Worm (Caenorhabditis elegans) whole organism, L1 larva: Measurements from ENCODE around the gene set-9.

Source experiments
- ceh-63 ChIP-seq: fragments of 200-800 bp; sonication (Bioruptor generic); optimal IDR thresholded peaks from 2 replicates; lab custom pipeline; 2018; ENCODE audit warnings: mild to moderate bottlenecking, missing genetic modification characterization, missing compliant biosample characterization
- ceh-82 ChIP-seq, 3 experiments: fragments of 150-350 bp in 1 of 3; sonication (generic microtip) in 2 of 3; optimal IDR thresholded peaks; 2 replicates each; lab custom pipeline; 2014 to 2017; ENCODE audit warnings: missing biosample characterization in 3 of 3, missing genetic modification characterization in 3 of 3
- elt-3 ChIP-seq, 6 experiments: fragments of 150-350 bp in 1 of 6; sonication (generic microtip); optimal IDR thresholded peaks; 2 replicates each; lab custom pipeline; 2017 to 2018; ENCODE audit warnings: missing biosample characterization in 6 of 6, missing genetic modification characterization in 6 of 6, inconsistent platforms in 1 of 6
- fkh-10 ChIP-seq: sonication (generic microtip); optimal IDR thresholded peaks from 2 replicates; lab custom pipeline; 2017; ENCODE audit warnings: missing biosample characterization, missing genetic modification reagents, missing genetic modification characterization
- lin-35 ChIP-seq, 2 experiments: fragments of 150-350 bp; optimal IDR thresholded peaks; 2 replicates each; lab custom pipeline; 2014; ENCODE audit warnings: missing biosample characterization in 2 of 2, missing genetic modification characterization in 2 of 2, missing genetic modification reagents in 2 of 2
- mdl-1 ChIP-seq, 2 experiments: fragments of 150-350 bp; optimal IDR thresholded peaks; 2 replicates each; lab custom pipeline; 2014 to 2017; ENCODE audit warnings: missing biosample characterization in 2 of 2, missing genetic modification characterization in 2 of 2, inconsistent platforms in 1 of 2
- nhr-77 ChIP-seq: fragments of 150-350 bp; optimal IDR thresholded peaks from 2 replicates; lab custom pipeline; 2014; ENCODE audit warnings: missing biosample characterization, missing genetic modification characterization
- rnt-1 ChIP-seq: sonication (generic microtip); optimal IDR thresholded peaks from 2 replicates; lab custom pipeline; 2016; ENCODE audit warnings: mild to moderate bottlenecking, missing genetic modification characterization, moderate library complexity, missing compliant biosample characterization
- tbx-2 ChIP-seq: sonication (generic microtip); optimal IDR thresholded peaks from 2 replicates; lab custom pipeline; 2016; ENCODE audit warnings: missing genetic modification characterization, missing compliant biosample characterization
- unc-130 ChIP-seq: fragments of 150-350 bp; optimal IDR thresholded peaks from 2 replicates; lab custom pipeline; 2017; ENCODE audit warnings: missing biosample characterization, missing genetic modification characterization, inconsistent platforms
- ztf-11 ChIP-seq, 2 experiments: sonication (generic microtip); optimal IDR thresholded peaks; 2 replicates each; lab custom pipeline; 2016 to 2017; ENCODE audit warnings: missing genetic modification characterization in 2 of 2, missing biosample characterization in 1 of 2, missing compliant biosample characterization in 1 of 2

- TF ChIP-seq mdl-1 (tag; optimal IDR thresholded peaks at IDR 0.05; lab: Kevin White, UChicago) (no peak), elt-3 (tag; optimal IDR thresholded peaks at IDR 0.05; lab: Kevin White, UChicago) (no peak), rnt-1 (tag; lab: Kevin White, UChicago) (no peak), ceh-63 (GFP tag; lab: Kevin White, UChicago) (no peak), ztf-11 (tag; optimal IDR thresholded peaks at IDR 0.05; lab: Kevin White, UChicago) (no peak), fkh-10 (GFP tag; lab: Kevin White, UChicago) (no peak), tbx-2 (tag; lab: Kevin White, UChicago) (no peak), ceh-82 (tag; optimal IDR thresholded peaks at IDR 0.05; lab: Kevin White, UChicago) (no peak), lin-35 (GFP tag; optimal IDR thresholded peaks at IDR 0.05; lab: Kevin White, UChicago) (no peak), nhr-77 (tag; lab: Kevin White, UChicago) (no peak), unc-130 (no peak)
These were observed 38.4 kb upstream of the set-9 start, which contains the start of gene F36A4.3 for ce11 chrIV:4269308-4269707.
